Worm (Caenorhabditis elegans) whole organism, L4 larva: ENCODE data around the gene dohh-1.

Experiments
- F44E2.7 ChIP-seq: fragments of 200-800 bp; sonication (Bioruptor generic); IDR thresholded peaks from 2 replicates; pipeline ENCODE4 v2.1.2; 2022; ENCODE audit warnings: missing genetic modification characterization, missing compliant biosample characterization
- F49E8.2 ChIP-seq: sonication (generic microtip); optimal IDR thresholded peaks from 2 replicates; lab custom pipeline; 2016; ENCODE audit warnings: missing compliant biosample characterization, mild to moderate bottlenecking, missing genetic modification characterization, borderline replicate concordance
- T20F7.1 ChIP-seq: fragments of 200-800 bp; sonication (Bioruptor generic); optimal IDR thresholded peaks from 2 replicates; lab custom pipeline; 2018; ENCODE audit warnings: mild to moderate bottlenecking, missing genetic modification characterization, missing compliant biosample characterization
- Y105C5A.15 ChIP-seq: fragments of 200-800 bp; sonication (Bioruptor generic); IDR thresholded peaks from 2 replicates; pipeline ENCODE4 v1.3.6; 2022; ENCODE audit warnings: missing genetic modification characterization, missing compliant biosample characterization
- Y5F2A.4 ChIP-seq: fragments of 200-800 bp; sonication (Bioruptor generic); optimal IDR thresholded peaks from 2 replicates; lab custom pipeline; 2018; ENCODE audit warnings: mild to moderate bottlenecking, missing genetic modification characterization, missing compliant biosample characterization
- Y75B8A.6 ChIP-seq: fragments of 200-800 bp; sonication (Bioruptor generic); IDR thresholded peaks from 2 replicates; pipeline ENCODE4 v1.3.6; 2022; ENCODE audit warnings: missing genetic modification reagents, missing genetic modification characterization, missing compliant biosample characterization
- ZK546.5 ChIP-seq, 2 experiments: sonication (generic microtip); optimal IDR thresholded peaks; 2 replicates each; lab custom pipeline; 2017; ENCODE audit warnings: missing biosample characterization in 2 of 2, missing genetic modification characterization in 2 of 2
- aly-2 ChIP-seq: sonication (generic microtip); optimal IDR thresholded peaks from 2 replicates; lab custom pipeline; 2018; ENCODE audit warnings: missing biosample characterization, missing genetic modification characterization
- arid-1 ChIP-seq: fragments of 200-800 bp; sonication (Bioruptor generic); conservative IDR thresholded peaks from 2 replicates; pipeline ENCODE4 v1.3.6; 2022; ENCODE audit warnings: missing genetic modification reagents, missing genetic modification characterization, missing compliant biosample characterization
- ceh-32 ChIP-seq: sonication (generic microtip); optimal IDR thresholded peaks from 2 replicates; lab custom pipeline; 2016; ENCODE audit warnings: mild to moderate bottlenecking, missing genetic modification characterization, missing compliant biosample characterization; ENCODE audit not compliant: poor library complexity
- ceh-82 ChIP-seq: sonication (generic microtip); optimal IDR thresholded peaks from 2 replicates; lab custom pipeline; 2017; ENCODE audit warnings: missing biosample characterization, missing genetic modification characterization
- daf-16 ChIP-seq, 3 experiments: sonication (generic microtip); optimal IDR thresholded peaks; 2 replicates each; lab custom pipeline; 2016 to 2017; ENCODE audit warnings: missing genetic modification characterization in 3 of 3, missing genetic modification reagents in 3 of 3, mild to moderate bottlenecking in 2 of 3, missing compliant biosample characterization in 2 of 3, missing biosample characterization in 1 of 3, moderate library complexity in 1 of 3
- daf-8 ChIP-seq: fragments of 200-800 bp; sonication (Bioruptor generic); IDR thresholded peaks from 2 replicates; pipeline ENCODE4 v1.3.6; 2022; ENCODE audit warnings: missing genetic modification characterization, missing compliant biosample characterization
- dmd-6 ChIP-seq: fragments of 200-800 bp; sonication (Bioruptor generic); IDR thresholded peaks from 2 replicates; pipeline ENCODE4 v1.3.6; 2022; ENCODE audit warnings: missing genetic modification reagents, missing genetic modification characterization, missing compliant biosample characterization
- duxl-1 ChIP-seq: sonication (generic microtip); optimal IDR thresholded peaks from 2 replicates; lab custom pipeline; 2016; ENCODE audit warnings: mild to moderate bottlenecking, missing genetic modification characterization, moderate library complexity, missing compliant biosample characterization; ENCODE audit not compliant: poor library complexity
- dve-1 ChIP-seq: sonication (generic microtip); optimal IDR thresholded peaks from 2 replicates; lab custom pipeline; 2017; ENCODE audit warnings: antibody characterized with exemption, mild to moderate bottlenecking, missing genetic modification characterization, missing compliant biosample characterization; ENCODE audit not compliant: insufficient read depth
- egl-43 ChIP-seq: fragments of 200-800 bp; sonication (Bioruptor generic); IDR thresholded peaks from 2 replicates; pipeline ENCODE4 v1.3.6; 2022; ENCODE audit warnings: missing genetic modification reagents, missing genetic modification characterization, missing compliant biosample characterization
- hlh-11 ChIP-seq: fragments of 200-800 bp; sonication (Bioruptor generic); optimal IDR thresholded peaks from 2 replicates; lab custom pipeline; 2018; ENCODE audit warnings: mild to moderate bottlenecking, missing genetic modification characterization, missing compliant biosample characterization
- hlh-30 ChIP-seq: sonication (generic microtip); optimal IDR thresholded peaks from 2 replicates; lab custom pipeline; 2017; ENCODE audit warnings: antibody characterized with exemption, mild to moderate bottlenecking, missing genetic modification characterization, missing compliant biosample characterization; ENCODE audit not compliant: insufficient read depth
- hmg-1.1 ChIP-seq: fragments of 200-800 bp; sonication (Bioruptor generic); IDR thresholded peaks from 2 replicates; pipeline ENCODE4 v1.3.6; 2022; ENCODE audit warnings: missing genetic modification reagents, missing genetic modification characterization, missing compliant biosample characterization
- jun-1 ChIP-seq: fragments of 150-350 bp; optimal IDR thresholded peaks from 2 replicates; lab custom pipeline; 2014; ENCODE audit warnings: missing biosample characterization, missing genetic modification reagents, missing genetic modification characterization
- lim-7 ChIP-seq: fragments of 200-800 bp; sonication (Bioruptor generic); IDR thresholded peaks from 2 replicates; pipeline ENCODE4 v1.3.6; 2022; ENCODE audit warnings: missing genetic modification characterization, missing compliant biosample characterization
- lin-13 ChIP-seq: fragments of 150-350 bp; optimal IDR thresholded peaks from 2 replicates; lab custom pipeline; 2014; ENCODE audit warnings: missing biosample characterization, missing genetic modification reagents, missing genetic modification characterization
- lin-29 ChIP-seq: fragments of 200-800 bp; sonication (Bioruptor generic); IDR thresholded peaks from 2 replicates; pipeline ENCODE4 v1.3.6; 2022; ENCODE audit warnings: missing genetic modification reagents, missing genetic modification characterization, missing compliant biosample characterization
- lin-39 ChIP-seq: fragments of 150-350 bp; optimal IDR thresholded peaks from 2 replicates; lab custom pipeline; 2014; ENCODE audit warnings: missing biosample characterization, missing genetic modification reagents, missing genetic modification characterization
- madf-5 ChIP-seq, 2 experiments: fragments of 200-800 bp; sonication (Bioruptor generic); IDR thresholded peaks; 2 replicates each; pipeline ENCODE4 v1.3.6; 2022; ENCODE audit warnings: missing compliant biosample characterization in 2 of 2, missing genetic modification characterization in 2 of 2
- madf-9 ChIP-seq: fragments of 200-800 bp; sonication (Bioruptor generic); conservative IDR thresholded peaks from 2 replicates; pipeline ENCODE4 v1.3.6; 2022; ENCODE audit warnings: missing genetic modification reagents, missing genetic modification characterization, missing compliant biosample characterization
- mdl-1 ChIP-seq, 2 experiments: fragments of 150-350 bp in 1 of 2; sonication (generic microtip) in 1 of 2; optimal IDR thresholded peaks; 2 replicates each; lab custom pipeline; 2014 to 2017; ENCODE audit warnings: missing biosample characterization in 2 of 2, missing genetic modification characterization in 2 of 2
- mep-1 ChIP-seq: fragments of 150-350 bp; sonication (generic microtip); optimal IDR thresholded peaks from 3 replicates; lab custom pipeline; 2014; ENCODE audit warnings: missing biosample characterization, missing genetic modification characterization
- nhr-102 ChIP-seq: sonication (generic microtip); optimal IDR thresholded peaks from 2 replicates; lab custom pipeline; 2016; ENCODE audit warnings: mild to moderate bottlenecking, missing genetic modification characterization, moderate library complexity, missing compliant biosample characterization
- nhr-25 ChIP-seq: sonication (generic microtip); optimal IDR thresholded peaks from 2 replicates; lab custom pipeline; 2017; ENCODE audit warnings: missing genetic modification characterization, mild to moderate bottlenecking, missing compliant biosample characterization, antibody characterized with exemption, moderate library complexity, borderline replicate concordance; ENCODE audit not compliant: insufficient read depth
- nhr-28 ChIP-seq: fragments of 150-350 bp; optimal IDR thresholded peaks from 2 replicates; lab custom pipeline; 2014; ENCODE audit warnings: missing biosample characterization, missing genetic modification characterization
- nhr-41 ChIP-seq: fragments of 200-800 bp; sonication (Bioruptor generic); IDR thresholded peaks from 2 replicates; pipeline ENCODE4 v1.3.6; 2022; ENCODE audit warnings: missing genetic modification reagents, missing genetic modification characterization, missing compliant biosample characterization
- nhr-48 ChIP-seq: sonication (generic microtip); optimal IDR thresholded peaks from 2 replicates; lab custom pipeline; 2016; ENCODE audit warnings: mild to moderate bottlenecking, missing genetic modification characterization, missing compliant biosample characterization
- nhr-76 ChIP-seq: fragments of 150-350 bp; optimal IDR thresholded peaks from 2 replicates; lab custom pipeline; 2014; ENCODE audit warnings: missing biosample characterization, missing genetic modification characterization
- nhr-77 ChIP-seq: fragments of 150-350 bp; optimal IDR thresholded peaks from 2 replicates; lab custom pipeline; 2014; ENCODE audit warnings: missing biosample characterization, missing genetic modification characterization
- pha-4 ChIP-seq, 2 experiments: fragments of 150-350 bp in 1 of 2; fragments of 200-800 bp in 1 of 2; sonication (Bioruptor generic) in 1 of 2; IDR thresholded peaks in 1 of 2; optimal IDR thresholded peaks in 1 of 2; 2 replicates each; pipeline versions ENCODE4 v1.3.6 to Lab custom; 2014 to 2022; ENCODE audit warnings: missing genetic modification characterization in 2 of 2, missing genetic modification reagents in 2 of 2, missing biosample characterization in 1 of 2, missing compliant biosample characterization in 1 of 2
- pqm-1 ChIP-seq: sonication (generic microtip); optimal IDR thresholded peaks from 2 replicates; lab custom pipeline; 2017; ENCODE audit warnings: missing biosample characterization, missing genetic modification characterization
- snpc-1.2 ChIP-seq: fragments of 200-800 bp; sonication (Bioruptor generic); IDR thresholded peaks from 2 replicates; pipeline ENCODE4 v1.3.6; 2022; ENCODE audit warnings: missing genetic modification reagents, missing genetic modification characterization, missing compliant biosample characterization
- tag-97 ChIP-seq: fragments of 200-800 bp; sonication (Bioruptor generic); IDR thresholded peaks from 2 replicates; pipeline ENCODE4 v1.3.6; 2022; ENCODE audit warnings: missing genetic modification characterization, missing compliant biosample characterization
- unc-130 ChIP-seq: sonication (generic microtip); optimal IDR thresholded peaks from 2 replicates; lab custom pipeline; 2016; ENCODE audit warnings: missing genetic modification reagents, missing genetic modification characterization, missing compliant biosample characterization
- unc-39 ChIP-seq: sonication (generic microtip); optimal IDR thresholded peaks from 2 replicates; lab custom pipeline; 2017; ENCODE audit warnings: missing biosample characterization, missing genetic modification characterization
- vab-7 ChIP-seq: fragments of 200-800 bp; sonication (Bioruptor generic); IDR thresholded peaks from 2 replicates; pipeline ENCODE4 v1.3.6; 2022; ENCODE audit warnings: missing genetic modification reagents, missing genetic modification characterization, missing compliant biosample characterization
- zfp-2 ChIP-seq: sonication (generic microtip); optimal IDR thresholded peaks from 2 replicates; lab custom pipeline; 2016; ENCODE audit warnings: mild to moderate bottlenecking, missing genetic modification characterization, missing compliant biosample characterization
- zip-11 ChIP-seq: fragments of 200-800 bp; sonication (Bioruptor generic); IDR thresholded peaks from 2 replicates; pipeline ENCODE4 v1.3.6; 2022; ENCODE audit warnings: missing genetic modification characterization, missing compliant biosample characterization

The dohh-1 gene

DNA sequence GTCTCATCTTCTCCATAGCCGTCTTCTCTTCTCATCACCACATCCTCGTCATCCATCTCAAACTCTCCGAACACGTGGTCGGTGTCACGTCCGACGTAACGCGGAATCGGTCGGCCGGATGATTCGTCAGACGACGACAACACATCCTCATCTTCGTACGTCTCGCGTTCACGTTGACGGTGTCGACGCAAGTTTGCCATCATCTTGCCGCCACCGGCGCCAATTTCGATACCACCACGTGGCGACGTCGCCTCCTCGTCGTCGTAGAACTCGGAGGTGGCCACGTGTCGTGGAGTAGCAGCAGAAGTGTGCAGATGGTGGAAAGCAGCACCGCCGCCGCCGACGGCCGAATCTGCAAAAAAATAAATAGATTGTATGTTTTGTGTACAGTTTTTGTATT is 32.4 kb upstream of the dohh-1 start (continued):
- TF ChIP-seq arid-1 (GFP tag; lab: Robert Waterston, UW) (peak; percentile 37; the same call in 1 of the 2 replicates), duxl-1 (tag; lab: Kevin White, UChicago) (no peak), madf-9 (GFP tag; lab: Robert Waterston, UW) (peak; percentile 26; the same call in 1 of the 2 replicates)

DNA sequence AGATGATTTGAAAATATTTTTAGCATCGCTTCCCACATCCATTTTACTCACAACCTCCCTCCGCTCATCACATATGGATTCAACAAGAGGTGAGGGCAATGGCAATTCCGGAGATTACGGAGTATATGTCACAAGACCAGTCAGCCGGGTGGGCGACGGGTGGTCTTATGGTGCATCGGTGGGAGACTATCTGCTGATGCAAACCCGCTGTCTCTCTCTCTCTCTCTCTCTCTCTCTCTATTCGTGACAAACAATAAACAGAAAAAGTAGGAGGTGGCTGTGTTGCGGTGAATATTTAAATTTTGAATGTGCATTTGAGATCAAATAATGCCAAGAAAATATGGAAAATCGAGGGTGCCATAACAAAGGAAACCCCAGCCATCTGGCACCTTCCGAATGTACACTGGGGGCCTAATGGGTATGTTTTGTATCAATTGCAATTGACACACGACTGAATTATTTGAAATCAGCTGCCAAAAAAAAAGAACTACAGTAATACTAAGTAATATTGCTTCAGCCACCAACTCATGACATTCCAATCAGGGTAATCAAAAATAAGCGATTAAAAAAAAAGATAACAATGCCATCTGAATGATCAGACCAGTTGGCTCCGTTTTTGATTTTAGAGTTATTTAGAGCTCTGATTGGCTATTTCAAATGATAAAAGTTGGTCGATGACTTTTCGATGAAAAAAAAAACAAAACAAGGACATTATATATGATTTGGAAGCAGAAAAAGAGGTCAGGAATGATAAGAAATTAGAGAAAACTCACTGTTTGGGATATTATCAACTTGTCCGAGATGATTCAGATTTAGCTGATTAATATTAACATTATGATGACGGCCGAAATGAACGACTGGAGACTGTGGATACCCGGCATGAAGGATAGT is 31.7 kb upstream of the dohh-1 start:
- no peak for TF ChIP-seq tag-97
- TF ChIP-seq ceh-32 (tag; lab: Kevin White, UChicago) = no peak
- peak; percentile 58; the same call in 1 of the 2 replicates for TF ChIP-seq nhr-41 (GFP tag; lab: Robert Waterston, UW)
- no peak for TF ChIP-seq nhr-25
- TF ChIP-seq snpc-1.2 (GFP tag; lab: Robert Waterston, UW) = peak; percentile 56; the same call in 1 of the 2 replicates
- peak; percentile 34 for TF ChIP-seq mep-1 (tag; lab: Kevin White, UChicago)
- TF ChIP-seq T20F7.1 (GFP tag; lab: Kevin White, UChicago) = no peak
- TF ChIP-seq F49E8.2 = no peak
- peak in 1 of 2 experiments; percentile 2; a peak in 1 of 4 replicates for TF ChIP-seq madf-5 (GFP tag; IDR thresholded peaks at IDR 0.05; lab: Robert Waterston, UW)
- no peak for TF ChIP-seq nhr-77 (tag; lab: Kevin White, UChicago)
- no peak for TF ChIP-seq pqm-1 (tag; lab: Kevin White, UChicago)
- peak; percentile 53; the same call in 1 of the 2 replicates for TF ChIP-seq vab-7 (GFP tag; lab: Robert Waterston, UW)
- TF ChIP-seq ZK546.5 (tag; optimal IDR thresholded peaks at IDR 0.05; lab: Kevin White, UChicago) = no peak
- no peak for TF ChIP-seq mdl-1 (tag; optimal IDR thresholded peaks at IDR 0.05; lab: Kevin White, UChicago)
- TF ChIP-seq Y5F2A.4 (GFP tag; lab: Kevin White, UChicago) = no peak
- TF ChIP-seq lin-13 (GFP tag; lab: Kevin White, UChicago) = peak; percentile 31
- no peak for TF ChIP-seq nhr-102
- peak; percentile 21 for TF ChIP-seq dmd-6
- TF ChIP-seq dve-1 (tag; lab: Kevin White, UChicago) = peak; percentile 30
- TF ChIP-seq egl-43 (GFP tag; lab: Robert Waterston, UW) = no peak
- no peak for TF ChIP-seq daf-16 (GFP tag; optimal IDR thresholded peaks at IDR 0.05; lab: Kevin White, UChicago)
- peak; percentile 14 for TF ChIP-seq daf-16 (tag; optimal IDR thresholded peaks at IDR 0.05; lab: Kevin White, UChicago)
- no peak for TF ChIP-seq nhr-76 (tag; lab: Kevin White, UChicago)
- no peak for TF ChIP-seq nhr-48 (tag; lab: Kevin White, UChicago)
- no peak for TF ChIP-seq ceh-82 (tag; lab: Kevin White, UChicago)
- no peak for TF ChIP-seq zfp-2 (tag; lab: Kevin White, UChicago)
- TF ChIP-seq pha-4 (GFP tag; IDR thresholded peaks at IDR 0.05; lab: Robert Waterston, UW) = no peak
- no peak for TF ChIP-seq pha-4 (tag; optimal IDR thresholded peaks at IDR 0.05; lab: Kevin White, UChicago)
- no peak for TF ChIP-seq F44E2.7 (GFP tag; lab: Robert Waterston, UW)
- no peak for TF ChIP-seq jun-1 (tag; lab: Kevin White, UChicago)
- no peak for TF ChIP-seq unc-39
- TF ChIP-seq unc-130 (GFP tag; lab: Kevin White, UChicago) = no peak
- TF ChIP-seq hlh-11 (tag; lab: Kevin White, UChicago) = peak; percentile 49
- 0 out of 2 replicates have a peak, but pooled peaks have one; percentile 15 for TF ChIP-seq zip-11 (GFP tag; lab: Robert Waterston, UW)
- TF ChIP-seq lin-39 (tag; lab: Kevin White, UChicago) = no peak
- TF ChIP-seq aly-2 (tag; lab: Kevin White, UChicago) = no peak
- TF ChIP-seq daf-8 (GFP tag; lab: Robert Waterston, UW) = no peak
- peak; percentile 50 for TF ChIP-seq nhr-28
- TF ChIP-seq lim-7 (GFP tag; lab: Robert Waterston, UW) = peak; percentile 69
- no peak for TF ChIP-seq hmg-1.1 (GFP tag; lab: Robert Waterston, UW)
- no peak for TF ChIP-seq lin-29 (GFP tag; lab: Robert Waterston, UW)
- TF ChIP-seq Y105C5A.15 (GFP tag; lab: Robert Waterston, UW) = peak; percentile 63; the same call in 1 of the 2 replicates
- TF ChIP-seq hlh-30 = peak; percentile 91
- TF ChIP-seq Y75B8A.6 (GFP tag; lab: Robert Waterston, UW) = peak; percentile 33; the same call in 1 of the 2 replicates
